Fruit fly (Drosophila melanogaster) whole organism, prepupa: ENCODE data around the gene CG32073.

ENCODE experiments used
- Blimp-1 ChIP-seq: fragments of 200-800 bp; sonication (Bioruptor generic); optimal IDR thresholded peaks from 3 replicates; lab custom pipeline; 2017; ENCODE audit warnings: missing biosample characterization, missing genetic modification characterization, mild to moderate bottlenecking, moderate library complexity, missing genetic modification reagents
- CG10631 ChIP-seq: fragments of 200-800 bp; sonication (Bioruptor generic); optimal IDR thresholded peaks from 2 replicates; lab custom pipeline; 2016; ENCODE audit warnings: missing biosample characterization, missing genetic modification characterization
- CG10669 ChIP-seq: fragments of 200-800 bp; sonication (Bioruptor generic); optimal IDR thresholded peaks from 3 replicates; lab custom pipeline; 2018; ENCODE audit warnings: missing biosample characterization, mild to moderate bottlenecking, missing genetic modification characterization, moderate library complexity
- CG11294 ChIP-seq: fragments of 200-800 bp; sonication (Bioruptor generic); IDR thresholded peaks from 2 replicates; pipeline ENCODE4 v1.3.6; 2022; ENCODE audit warnings: missing biosample characterization, missing genetic modification characterization
- CG11762 ChIP-seq: fragments of 200-800 bp; sonication (Bioruptor generic); optimal IDR thresholded peaks from 3 replicates; lab custom pipeline; 2016; ENCODE audit warnings: missing biosample characterization, missing genetic modification characterization; ENCODE audit not compliant: insufficient read depth
- CG15336 ChIP-seq: fragments of 200-800 bp; sonication (Bioruptor generic); IDR thresholded peaks from 2 replicates; pipeline ENCODE4 v1.3.6; 2022; ENCODE audit warnings: missing biosample characterization, missing genetic modification characterization
- CG1621 ChIP-seq: fragments of 200-800 bp; sonication (Bioruptor generic); optimal IDR thresholded peaks from 3 replicates; lab custom pipeline; 2018; ENCODE audit warnings: missing biosample characterization, mild to moderate bottlenecking, missing genetic modification characterization
- CG16779 ChIP-seq: fragments of 200-800 bp; sonication (Bioruptor generic); optimal IDR thresholded peaks from 3 replicates; lab custom pipeline; 2017; ENCODE audit warnings: missing biosample characterization, mild to moderate bottlenecking, missing genetic modification characterization
- CG3032 ChIP-seq: fragments of 200-800 bp; optimal IDR thresholded peaks from 2 replicates; lab custom pipeline; 2019; ENCODE audit warnings: missing biosample characterization, mild to moderate bottlenecking, missing genetic modification characterization, moderate library complexity
- CG31627 ChIP-seq: fragments of 200-800 bp; sonication (Bioruptor generic); optimal IDR thresholded peaks from 3 replicates; lab custom pipeline; 2016; ENCODE audit warnings: missing biosample characterization, missing genetic modification characterization
- CG32006 ChIP-seq: fragments of 200-800 bp; sonication (Bioruptor generic); optimal IDR thresholded peaks from 3 replicates; lab custom pipeline; 2017; ENCODE audit warnings: missing biosample characterization, mild to moderate bottlenecking, missing genetic modification characterization
- CG34406 ChIP-seq: fragments of 200-800 bp; sonication (Bioruptor generic); optimal IDR thresholded peaks from 3 replicates; lab custom pipeline; 2016; ENCODE audit warnings: missing biosample characterization, missing genetic modification characterization
- CG3919 ChIP-seq: fragments of 200-800 bp; sonication (Bioruptor generic); optimal IDR thresholded peaks from 3 replicates; lab custom pipeline; 2016; ENCODE audit warnings: missing biosample characterization, missing genetic modification characterization
- CG4318 ChIP-seq: fragments of 200-800 bp; sonication (Bioruptor generic); optimal IDR thresholded peaks from 3 replicates; lab custom pipeline; 2017; ENCODE audit warnings: missing biosample characterization, mild to moderate bottlenecking, missing genetic modification characterization
- CG6163 ChIP-seq: fragments of 200-800 bp; sonication (Bioruptor generic); IDR thresholded peaks from 3 replicates; pipeline ENCODE4 v1.3.6; 2022; ENCODE audit warnings: missing biosample characterization, missing genetic modification characterization
- CG6276 ChIP-seq: fragments of 200-800 bp; sonication (Bioruptor generic); optimal IDR thresholded peaks from 2 replicates; lab custom pipeline; 2017; ENCODE audit warnings: missing biosample characterization, mild to moderate bottlenecking, missing genetic modification characterization
- CG6792 ChIP-seq: fragments of 200-800 bp; sonication (Bioruptor generic); optimal IDR thresholded peaks from 3 replicates; lab custom pipeline; 2016; ENCODE audit warnings: missing biosample characterization, missing genetic modification characterization
- CG6808 ChIP-seq: fragments of 200-800 bp; sonication (Bioruptor generic); optimal IDR thresholded peaks from 3 replicates; lab custom pipeline; 2017; ENCODE audit warnings: missing biosample characterization, missing genetic modification characterization, mild to moderate bottlenecking, moderate library complexity, missing genetic modification reagents
- CG6854 ChIP-seq: fragments of 200-800 bp; sonication (Bioruptor generic); optimal IDR thresholded peaks from 2 replicates; lab custom pipeline; 2017; ENCODE audit warnings: missing biosample characterization, mild to moderate bottlenecking, missing genetic modification characterization
- CG7368 ChIP-seq: fragments of 200-800 bp; sonication (Bioruptor generic); optimal IDR thresholded peaks from 3 replicates; lab custom pipeline; 2016; ENCODE audit warnings: missing biosample characterization, missing genetic modification characterization
- CG8319 ChIP-seq: fragments of 200-800 bp; sonication (Bioruptor generic); optimal IDR thresholded peaks from 3 replicates; lab custom pipeline; 2016; ENCODE audit warnings: missing biosample characterization, missing genetic modification characterization
- CG8632 ChIP-seq: fragments of 200-800 bp; sonication (Bioruptor generic); optimal IDR thresholded peaks from 3 replicates; lab custom pipeline; 2016; ENCODE audit warnings: missing biosample characterization, missing genetic modification characterization
- CG9139 ChIP-seq: fragments of 200-800 bp; sonication (Bioruptor generic); optimal IDR thresholded peaks from 3 replicates; lab custom pipeline; 2017; ENCODE audit warnings: missing biosample characterization, mild to moderate bottlenecking, missing genetic modification characterization
- Eip75B ChIP-seq: fragments of 200-800 bp; sonication (Bioruptor generic); optimal IDR thresholded peaks from 3 replicates; lab custom pipeline; 2016; ENCODE audit warnings: missing biosample characterization, missing genetic modification characterization
- Eip93F ChIP-seq: fragments of 200-800 bp; sonication (Bioruptor generic); optimal IDR thresholded peaks from 2 replicates; lab custom pipeline; 2016; ENCODE audit warnings: missing biosample characterization, mild to moderate bottlenecking, missing genetic modification characterization
- Ets21C ChIP-seq: fragments of 200-800 bp; sonication (Bioruptor generic); optimal IDR thresholded peaks from 3 replicates; lab custom pipeline; 2016; ENCODE audit warnings: missing biosample characterization, missing genetic modification characterization
- Ets96B ChIP-seq: fragments of 200-800 bp; optimal IDR thresholded peaks from 2 replicates; lab custom pipeline; 2019; ENCODE audit warnings: missing biosample characterization, mild to moderate bottlenecking, missing genetic modification characterization, moderate library complexity
- Gug ChIP-seq: fragments of 200-800 bp; sonication (Bioruptor generic); IDR thresholded peaks from 2 replicates; pipeline ENCODE4 v1.3.6; 2022; ENCODE audit warnings: missing biosample characterization, missing genetic modification characterization
- Hr38 ChIP-seq: sonication (Bioruptor generic); optimal IDR thresholded peaks from 2 replicates; lab custom pipeline; 2016; ENCODE audit warnings: missing biosample characterization, missing genetic modification characterization
- Hr39 ChIP-seq: fragments of 200-800 bp; sonication (Bioruptor generic); optimal IDR thresholded peaks from 2 replicates; lab custom pipeline; 2016; ENCODE audit warnings: missing biosample characterization, missing genetic modification characterization
- Hr4 ChIP-seq: fragments of 200-800 bp; sonication (Bioruptor generic); optimal IDR thresholded peaks from 3 replicates; lab custom pipeline; 2016; ENCODE audit warnings: missing biosample characterization, missing genetic modification characterization
- Lpt ChIP-seq: fragments of 200-800 bp; sonication (Bioruptor generic); optimal IDR thresholded peaks from 3 replicates; lab custom pipeline; 2016; ENCODE audit warnings: missing biosample characterization, missing genetic modification characterization
- OdsH ChIP-seq: fragments of 200-800 bp; sonication (Bioruptor generic); optimal IDR thresholded peaks from 3 replicates; lab custom pipeline; 2016; ENCODE audit warnings: missing biosample characterization, missing genetic modification characterization
- Sox102F ChIP-seq: fragments of 200-800 bp; sonication (Bioruptor generic); optimal IDR thresholded peaks from 2 replicates; lab custom pipeline; 2016; ENCODE audit warnings: missing biosample characterization, mild to moderate bottlenecking, missing genetic modification characterization
- Sox14 ChIP-seq: fragments of 200-800 bp; sonication (Bioruptor generic); optimal IDR thresholded peaks from 3 replicates; lab custom pipeline; 2016; ENCODE audit warnings: missing biosample characterization, missing genetic modification characterization
- achi ChIP-seq: fragments of 200-800 bp; sonication (Bioruptor generic); optimal IDR thresholded peaks from 3 replicates; lab custom pipeline; 2016; ENCODE audit warnings: missing biosample characterization, missing genetic modification characterization
- acj6 ChIP-seq: fragments of 200-800 bp; sonication (Bioruptor generic); optimal IDR thresholded peaks from 3 replicates; lab custom pipeline; 2016; ENCODE audit warnings: missing biosample characterization, missing genetic modification characterization
- cyc ChIP-seq: fragments of 200-800 bp; sonication (Bioruptor generic); optimal IDR thresholded peaks from 3 replicates; lab custom pipeline; 2016; ENCODE audit warnings: missing biosample characterization, missing genetic modification characterization
- dac ChIP-seq: fragments of 200-800 bp; sonication (Bioruptor generic); optimal IDR thresholded peaks from 2 replicates; lab custom pipeline; 2017; ENCODE audit warnings: missing biosample characterization, mild to moderate bottlenecking, missing genetic modification characterization
- dsx ChIP-seq: fragments of 200-800 bp; optimal IDR thresholded peaks from 3 replicates; lab custom pipeline; 2019; ENCODE audit warnings: missing biosample characterization, mild to moderate bottlenecking, missing genetic modification characterization, moderate library complexity; ENCODE audit not compliant: poor library complexity, severe bottlenecking
- eg ChIP-seq: fragments of 200-800 bp; sonication (Bioruptor generic); IDR thresholded peaks from 3 replicates; pipeline ENCODE4 v1.3.6; 2022; ENCODE audit warnings: missing biosample characterization, missing genetic modification characterization
- esn ChIP-seq: fragments of 200-800 bp; sonication (Bioruptor generic); optimal IDR thresholded peaks from 2 replicates; lab custom pipeline; 2016; ENCODE audit warnings: missing biosample characterization, mild to moderate bottlenecking, missing genetic modification characterization, moderate library complexity
- fd59A ChIP-seq: fragments of 200-800 bp; sonication (Bioruptor generic); optimal IDR thresholded peaks from 2 replicates; lab custom pipeline; 2017; ENCODE audit warnings: missing biosample characterization, mild to moderate bottlenecking, missing genetic modification characterization, missing genetic modification reagents
- fd85E ChIP-seq: fragments of 200-800 bp; sonication (Bioruptor generic); optimal IDR thresholded peaks from 3 replicates; lab custom pipeline; 2016; ENCODE audit warnings: missing biosample characterization, missing genetic modification characterization
- fkh ChIP-seq: fragments of 200-800 bp; sonication (Bioruptor generic); optimal IDR thresholded peaks from 3 replicates; lab custom pipeline; 2017; ENCODE audit warnings: missing biosample characterization, mild to moderate bottlenecking, missing genetic modification characterization, moderate library complexity
- net ChIP-seq: fragments of 200-800 bp; sonication (Bioruptor generic); optimal IDR thresholded peaks from 3 replicates; lab custom pipeline; 2016; ENCODE audit warnings: missing biosample characterization, missing genetic modification characterization
- salr ChIP-seq, 2 experiments: fragments of 200-800 bp; sonication (Bioruptor generic); optimal IDR thresholded peaks; 3 replicates each; lab custom pipeline; 2016 to 2018; ENCODE audit warnings: missing biosample characterization in 2 of 2, missing genetic modification characterization in 2 of 2, mild to moderate bottlenecking in 1 of 2
- spab ChIP-seq: fragments of 200-800 bp; sonication (Bioruptor generic); optimal IDR thresholded peaks from 2 replicates; lab custom pipeline; 2017; ENCODE audit warnings: missing biosample characterization, mild to moderate bottlenecking, missing genetic modification characterization, missing genetic modification reagents
- ss ChIP-seq, 2 experiments: fragments of 200-800 bp; sonication (Bioruptor generic); optimal IDR thresholded peaks; 2 replicates in 1 of 2; 3 replicates in 1 of 2; lab custom pipeline; 2017 to 2018; ENCODE audit warnings: mild to moderate bottlenecking in 2 of 2, missing biosample characterization in 2 of 2, missing genetic modification characterization in 2 of 2, moderate library complexity in 1 of 2
- svp ChIP-seq: fragments of 200-800 bp; sonication (Bioruptor generic); peaks from one replicate; lab custom pipeline; 2016; ENCODE audit warnings: missing biosample characterization, missing genetic modification characterization
- topi ChIP-seq: fragments of 200-800 bp; sonication (Bioruptor generic); optimal IDR thresholded peaks from 3 replicates; lab custom pipeline; 2016; ENCODE audit warnings: missing biosample characterization, missing genetic modification characterization
- vri ChIP-seq: fragments of 200-800 bp; sonication (Bioruptor generic); optimal IDR thresholded peaks from 3 replicates; lab custom pipeline; 2016; ENCODE audit warnings: missing biosample characterization, mild to moderate bottlenecking, missing genetic modification characterization

The CG32073 gene

DNA sequence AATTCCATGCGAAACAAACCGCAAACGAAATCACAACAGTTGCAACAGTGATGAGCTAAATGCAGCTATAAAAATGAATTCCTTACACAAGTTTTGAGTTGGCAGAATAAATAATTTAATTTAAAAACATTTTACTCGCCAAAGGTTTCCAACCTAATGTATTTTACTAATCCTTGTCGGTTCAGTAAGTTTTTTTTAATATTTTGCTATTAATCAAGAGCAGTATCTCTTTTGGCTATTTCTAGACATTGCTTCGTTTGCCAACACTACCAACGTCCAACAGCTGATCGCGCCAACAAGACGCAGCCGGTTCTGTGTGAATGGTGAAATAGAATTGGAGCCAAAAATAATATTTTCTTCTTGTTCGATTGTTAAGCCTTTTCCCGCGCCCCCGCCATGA, 42.7 kb downstream of the CG32073 start, which contains the start of the genes CG32075, CG45101 and SuUR:
TSS of gene CG32075 (minus strand) at position 253 of the 400 bp plus-strand sequence.
TSS of gene CG45101 (plus strand) at position 303 of the 400 bp plus-strand sequence.
TSS of gene SuUR (plus strand) at position 303 of the 400 bp plus-strand sequence.
- TF ChIP-seq dac (peak; percentile 52), CG34406 (GFP tag; lab: Kevin White, UChicago) (peak; percentile 82), Ets21C (peak; percentile 85), achi (GFP tag; lab: Kevin White, UChicago) (peak; percentile 83), CG15336 (peak; percentile 75), CG10669 (GFP tag; lab: Kevin White, UChicago) (peak; percentile 75), fkh (peak; percentile 43), Hr4 (GFP tag; lab: Kevin White, UChicago) (peak; percentile 88), CG8319 (GFP tag; lab: Kevin White, UChicago) (peak; percentile 81), CG32006 (GFP tag; lab: Kevin White, UChicago) (peak; percentile 82), svp (GFP tag; lab: Kevin White, UChicago) (no peak), Eip93F (GFP tag; lab: Kevin White, UChicago) (peak; percentile 38), Hr38 (GFP tag; lab: Kevin White, UChicago) (peak; percentile 65), Ets96B (tag; lab: Kevin White, UChicago) (peak; percentile 75), Sox102F (GFP tag; lab: Kevin White, UChicago) (peak; percentile 81), CG6854 (GFP tag; lab: Kevin White, UChicago) (no peak), CG3032 (tag; lab: Kevin White, UChicago) (peak; percentile 78), CG9139 (no peak), dsx (GFP tag; lab: Kevin White, UChicago) (peak; percentile 66), OdsH (GFP tag; lab: Kevin White, UChicago) (peak; percentile 89), cyc (GFP tag; lab: Kevin White, UChicago) (peak; percentile 89), acj6 (GFP tag; lab: Kevin White, UChicago) (peak; percentile 88), CG11294 (GFP tag; lab: Robert Waterston, UW) (peak; percentile 80; the same call in 1 of the 2 replicates), Eip75B (GFP tag; lab: Kevin White, UChicago) (peak; percentile 83), fd85E (GFP tag; lab: Kevin White, UChicago) (no peak), Gug (peak; percentile 79), CG16779 (tag; lab: Kevin White, UChicago) (no peak), CG4318 (peak; percentile 68), CG6163 (peak; percentile 70), Sox14 (GFP tag; lab: Kevin White, UChicago) (peak; percentile 89), Lpt (GFP tag; lab: Kevin White, UChicago) (peak; percentile 56), CG1621 (tag; lab: Kevin White, UChicago) (peak; percentile 21), CG8632 (peak; percentile 73), Hr39 (GFP tag; lab: Kevin White, UChicago) (peak; percentile 92), CG10631 (GFP tag; lab: Kevin White, UChicago) (peak; percentile 89), esn (peak; percentile 92), net (peak; percentile 73), vri (GFP tag; lab: Kevin White, UChicago) (peak; percentile 73), Blimp-1 (GFP tag; lab: Kevin White, UChicago) (no peak), CG6276 (GFP tag; lab: Kevin White, UChicago) (no peak), CG7368 (GFP tag; lab: Kevin White, UChicago) (peak; percentile 68), ss (GFP tag; optimal IDR thresholded peaks at IDR 0.05; lab: Kevin White, UChicago) (peak; percentile 7 to 67), fd59A (GFP tag; lab: Kevin White, UChicago) (peak; percentile 39), CG3919 (GFP tag; lab: Kevin White, UChicago) (peak; percentile 76), CG6792 (GFP tag; lab: Kevin White, UChicago) (peak; percentile 80), CG11762 (GFP tag; lab: Kevin White, UChicago) (peak; percentile 66), topi (GFP tag; lab: Kevin White, UChicago) (peak; percentile 86), salr (GFP tag; optimal IDR thresholded peaks at IDR 0.05; lab: Kevin White, UChicago) (peak; percentile 43 to 59), CG6808 (GFP tag; lab: Kevin White, UChicago) (no peak), spab (peak; percentile 31), CG31627 (GFP tag; lab: Kevin White, UChicago) (peak; percentile 92), eg (GFP tag; lab: Robert Waterston, UW) (peak; percentile 88; the same call in 2 of the 3 replicates)
